Fruit fly (Drosophila melanogaster) whole organism, embryonic: ENCODE results near the gene CG33796.
A peak's percentile ranks its signal among the peaks of the same experiment; 100 is the strongest.

Experiments used
- Awh ChIP-seq: fragments of 200-800 bp; sonication (Bioruptor generic); IDR thresholded peaks from 2 replicates; pipeline ENCODE4, ENCODE4 v1.3.6; 2022; ENCODE audit warnings: missing biosample characterization, missing genetic modification characterization
- Blimp-1 ChIP-seq: fragments of 200-800 bp; sonication (Bioruptor generic); optimal IDR thresholded peaks from 3 replicates; lab custom pipeline; 2018; ENCODE audit warnings: missing biosample characterization, missing genetic modification characterization, mild to moderate bottlenecking, moderate library complexity, missing genetic modification reagents
- Bteb2 ChIP-seq: fragments of 200-800 bp; sonication (Bioruptor generic); optimal IDR thresholded peaks from 2 replicates; lab custom pipeline; 2016; ENCODE audit warnings: missing biosample characterization, missing genetic modification characterization
- CG1024 ChIP-seq: fragments of 200-800 bp; sonication (Bioruptor generic); IDR thresholded peaks from 2 replicates; pipeline ENCODE4 v1.3.6; 2022; ENCODE audit warnings: missing biosample characterization, missing genetic modification characterization
- CG10543 ChIP-seq: fragments of 200-800 bp; sonication (Bioruptor generic); optimal IDR thresholded peaks from 3 replicates; lab custom pipeline; 2017; ENCODE audit warnings: missing biosample characterization, mild to moderate bottlenecking, missing genetic modification characterization, moderate library complexity
- CG11695 ChIP-seq: fragments of 200-800 bp; sonication (Bioruptor generic); IDR thresholded peaks from 3 replicates; pipeline ENCODE4 v1.3.6; 2022; ENCODE audit warnings: missing biosample characterization, missing genetic modification characterization
- CG12104 ChIP-seq: fragments of 200-800 bp; sonication (Bioruptor generic); optimal IDR thresholded peaks from 3 replicates; lab custom pipeline; 2016; ENCODE audit warnings: missing biosample characterization, missing genetic modification characterization
- CG12744 ChIP-seq: fragments of 200-800 bp; sonication (Bioruptor generic); optimal IDR thresholded peaks from 2 replicates; lab custom pipeline; 2016; ENCODE audit warnings: missing biosample characterization, missing genetic modification characterization
- CG12769 ChIP-seq: fragments of 200-800 bp; sonication (Bioruptor generic); optimal IDR thresholded peaks from 2 replicates; lab custom pipeline; 2019; ENCODE audit warnings: missing biosample characterization, mild to moderate bottlenecking, missing genetic modification characterization, moderate library complexity
- CG12942 ChIP-seq: fragments of 200-800 bp; sonication (Bioruptor generic); optimal IDR thresholded peaks from 3 replicates; lab custom pipeline; 2016; ENCODE audit warnings: missing biosample characterization, missing genetic modification characterization
- CG13894 ChIP-seq: fragments of 200-800 bp; sonication (Bioruptor generic); optimal IDR thresholded peaks from 3 replicates; lab custom pipeline; 2018; ENCODE audit warnings: missing biosample characterization, mild to moderate bottlenecking, missing genetic modification characterization, moderate library complexity
- CG14441 ChIP-seq: fragments of 200-800 bp; sonication (Bioruptor generic); IDR thresholded peaks from 2 replicates; pipeline ENCODE4 v1.3.6; 2022; ENCODE audit warnings: missing biosample characterization, missing genetic modification characterization
- CG15514 ChIP-seq: fragments of 200-800 bp; sonication (Bioruptor generic); optimal IDR thresholded peaks from 3 replicates; lab custom pipeline; 2017; ENCODE audit warnings: missing biosample characterization, missing genetic modification characterization, mild to moderate bottlenecking, moderate library complexity, missing genetic modification reagents
- CG2116 ChIP-seq: fragments of 200-800 bp; sonication (Bioruptor generic); optimal IDR thresholded peaks from 3 replicates; lab custom pipeline; 2018; ENCODE audit warnings: missing biosample characterization, mild to moderate bottlenecking, missing genetic modification characterization
- CG3847 ChIP-seq: fragments of 200-800 bp; sonication (Bioruptor generic); IDR thresholded peaks from 2 replicates; pipeline ENCODE4 v1.3.6; 2022; ENCODE audit warnings: missing biosample characterization, missing genetic modification characterization
- CG4360 ChIP-seq: fragments of 200-800 bp; sonication (Bioruptor generic); IDR thresholded peaks from 2 replicates; pipeline ENCODE4 v1.3.6; 2022; ENCODE audit warnings: missing biosample characterization, missing genetic modification characterization
- CG4854 ChIP-seq: fragments of 200-800 bp; sonication (Bioruptor generic); optimal IDR thresholded peaks from 2 replicates; lab custom pipeline; 2016; ENCODE audit warnings: missing biosample characterization, missing genetic modification characterization, inconsistent platforms
- CG6175 ChIP-seq: fragments of 200-800 bp; sonication (Bioruptor generic); IDR thresholded peaks from 3 replicates; pipeline ENCODE4 v1.3.6; 2022; ENCODE audit warnings: missing biosample characterization, missing genetic modification characterization
- CG8281 ChIP-seq: fragments of 200-800 bp; sonication (Bioruptor generic); optimal IDR thresholded peaks from 2 replicates; lab custom pipeline; 2018; ENCODE audit warnings: missing biosample characterization, mild to moderate bottlenecking, missing genetic modification characterization, moderate library complexity
- CG8290 ChIP-seq, 3 experiments: fragments of 200-800 bp; sonication (Bioruptor generic); optimal IDR thresholded peaks; 2 replicates each; lab custom pipeline; 2016 to 2019; ENCODE audit warnings: missing biosample characterization in 3 of 3, missing genetic modification characterization in 3 of 3, mild to moderate bottlenecking in 2 of 3, moderate library complexity in 1 of 3
- CG9215 ChIP-seq: fragments of 200-800 bp; sonication (Bioruptor generic); IDR thresholded peaks from 2 replicates; pipeline ENCODE4 v1.3.6; 2022; ENCODE audit warnings: missing biosample characterization, missing genetic modification characterization
- CTCF ChIP-seq: fragments of 200-800 bp; sonication (Bioruptor generic); optimal IDR thresholded peaks from 2 replicates; lab custom pipeline; 2017; ENCODE audit warnings: missing biosample characterization, mild to moderate bottlenecking, missing genetic modification characterization, moderate library complexity
- CrebB ChIP-seq: fragments of 200-800 bp; sonication (Bioruptor generic); optimal IDR thresholded peaks from 3 replicates; lab custom pipeline; 2018; ENCODE audit warnings: missing biosample characterization, mild to moderate bottlenecking, missing genetic modification characterization
- Dp ChIP-seq: fragments of 200-800 bp; sonication (Bioruptor generic); optimal IDR thresholded peaks from 2 replicates; lab custom pipeline; 2018; ENCODE audit warnings: missing biosample characterization, mild to moderate bottlenecking, missing genetic modification characterization, moderate library complexity
- Drgx ChIP-seq: fragments of 200-800 bp; sonication (Bioruptor generic); IDR thresholded peaks from 2 replicates; pipeline ENCODE4 v1.3.6; 2022; ENCODE audit warnings: missing biosample characterization, missing genetic modification characterization
- E2f2 ChIP-seq: fragments of 200-800 bp; sonication (Bioruptor generic); IDR thresholded peaks from 2 replicates; pipeline ENCODE4 v1.3.6; 2022; ENCODE audit warnings: missing biosample characterization, missing genetic modification characterization
- GATAe ChIP-seq: fragments of 200-800 bp; sonication (Bioruptor generic); conservative IDR thresholded peaks from 2 replicates; pipeline ENCODE4 v1.3.6; 2022; ENCODE audit warnings: missing biosample characterization, missing genetic modification characterization
- MBD-R2 ChIP-seq: fragments of 200-800 bp; sonication (Bioruptor generic); IDR thresholded peaks from 2 replicates; pipeline ENCODE4 v1.3.6; 2022; ENCODE audit warnings: missing biosample characterization, missing genetic modification characterization
- Med ChIP-seq: fragments of 200-800 bp; sonication (Bioruptor generic); peaks from one replicate; lab custom pipeline; 2016; ENCODE audit warnings: missing biosample characterization, missing genetic modification characterization, mild to moderate bottlenecking, inconsistent platforms, moderate library complexity
- NFAT ChIP-seq: fragments of 200-800 bp; sonication (Bioruptor generic); IDR thresholded peaks from 2 replicates; pipeline ENCODE4 v1.3.6; 2022; ENCODE audit warnings: missing biosample characterization, missing genetic modification characterization
- chinmo ChIP-seq: fragments of 200-800 bp; sonication (Bioruptor generic); IDR thresholded peaks from 4 replicates; pipeline ENCODE4 v1.3.6; 2022; ENCODE audit warnings: missing biosample characterization, missing genetic modification characterization; ENCODE audit not compliant: partially characterized antibody
- crol ChIP-seq: fragments of 200-800 bp; sonication (Bioruptor generic); IDR thresholded peaks from 2 replicates; pipeline ENCODE4 v1.3.6; 2022; ENCODE audit warnings: missing biosample characterization, missing genetic modification characterization
- cwo ChIP-seq: fragments of 200-800 bp; sonication (Bioruptor generic); optimal IDR thresholded peaks from 3 replicates; lab custom pipeline; 2017; ENCODE audit warnings: missing biosample characterization, missing genetic modification characterization, mild to moderate bottlenecking, moderate library complexity, missing genetic modification reagents
- dati ChIP-seq: fragments of 200-800 bp; sonication (Bioruptor generic); IDR thresholded peaks from 2 replicates; pipeline ENCODE4 v1.3.6; 2022; ENCODE audit warnings: missing biosample characterization, missing genetic modification characterization
- dysf ChIP-seq: fragments of 200-800 bp; sonication (Bioruptor generic); IDR thresholded peaks from 3 replicates; pipeline ENCODE4 v1.3.6; 2022; ENCODE audit warnings: missing biosample characterization, missing genetic modification characterization
- ems ChIP-seq: fragments of 200-800 bp; sonication (Bioruptor generic); optimal IDR thresholded peaks from 3 replicates; lab custom pipeline; 2016; ENCODE audit warnings: missing biosample characterization, missing genetic modification characterization
- exex ChIP-seq: fragments of 200-800 bp; sonication (Bioruptor generic); optimal IDR thresholded peaks from 4 replicates; lab custom pipeline; 2018; ENCODE audit warnings: missing biosample characterization, mild to moderate bottlenecking, missing genetic modification characterization, moderate library complexity
- ftz-f1 ChIP-seq: fragments of 200-800 bp; sonication (Bioruptor generic); optimal IDR thresholded peaks from 2 replicates; lab custom pipeline; 2016; ENCODE audit warnings: missing biosample characterization, missing genetic modification characterization
- ham ChIP-seq: fragments of 200-800 bp; sonication (Bioruptor generic); IDR thresholded peaks from 2 replicates; pipeline ENCODE4 v1.3.6; 2022; ENCODE audit warnings: missing biosample characterization, missing genetic modification characterization
- lab ChIP-seq: fragments of 200-800 bp; sonication (Bioruptor generic); optimal IDR thresholded peaks from 3 replicates; lab custom pipeline; 2017; ENCODE audit warnings: missing biosample characterization, missing genetic modification characterization, mild to moderate bottlenecking, moderate library complexity, missing genetic modification reagents
- mirr ChIP-seq: fragments of 200-800 bp; sonication (Bioruptor generic); optimal IDR thresholded peaks from 3 replicates; lab custom pipeline; 2018; ENCODE audit warnings: missing biosample characterization, mild to moderate bottlenecking, missing genetic modification characterization
- rib ChIP-seq: fragments of 200-800 bp; sonication (Bioruptor generic); IDR thresholded peaks from 2 replicates; pipeline ENCODE4 v1.3.6; 2022; ENCODE audit warnings: missing biosample characterization, missing genetic modification characterization
- sd ChIP-seq: fragments of 200-800 bp; sonication (Bioruptor generic); optimal IDR thresholded peaks from 3 replicates; lab custom pipeline; 2018; ENCODE audit warnings: missing biosample characterization, mild to moderate bottlenecking, missing genetic modification characterization, moderate library complexity
- shn ChIP-seq: fragments of 200-800 bp; sonication (Bioruptor generic); optimal IDR thresholded peaks from 3 replicates; lab custom pipeline; 2016; ENCODE audit warnings: missing biosample characterization, missing genetic modification characterization
- sug ChIP-seq: fragments of 200-800 bp; optimal IDR thresholded peaks from 2 replicates; lab custom pipeline; 2019; ENCODE audit warnings: missing biosample characterization, mild to moderate bottlenecking, missing genetic modification characterization, moderate library complexity
- vvl ChIP-seq: fragments of 200-800 bp; sonication (Bioruptor generic); IDR thresholded peaks from 2 replicates; pipeline ENCODE4 v1.3.6; 2022; ENCODE audit warnings: missing biosample characterization, missing genetic modification characterization

Gene CG33796

dm6 chr3L:16156788-16157208 lies 13.1 kb downstream of the CG33796 start:
- TF ChIP-seq Dp (GFP tag; lab: Kevin White, UChicago): no peak
- TF ChIP-seq CG9215 (GFP tag; lab: Robert Waterston, UW): no peak
- no peak for TF ChIP-seq CG1024 (GFP tag; lab: Robert Waterston, UW)
- TF ChIP-seq CTCF (GFP tag; lab: Kevin White, UChicago): no peak
- no peak for TF ChIP-seq dysf (GFP tag; lab: Robert Waterston, UW)
- TF ChIP-seq ham (GFP tag; lab: Robert Waterston, UW): no peak
- peak; percentile 87 for TF ChIP-seq vvl
- TF ChIP-seq CG4360 (GFP tag; lab: Robert Waterston, UW): 0 out of 2 replicates have a peak, but pooled peaks have one; percentile 23
- peak; percentile 79 for TF ChIP-seq rib (GFP tag; lab: Robert Waterston, UW)
- no peak for TF ChIP-seq CG2116
- peak; percentile 76 for TF ChIP-seq mirr (GFP tag; lab: Kevin White, UChicago)
- no peak for TF ChIP-seq Blimp-1 (GFP tag; lab: Kevin White, UChicago)
- no peak for TF ChIP-seq Awh (GFP tag; lab: Robert Waterston, UW)
- TF ChIP-seq GATAe (GFP tag; lab: Robert Waterston, UW): peak; percentile 60; the same call in 1 of the 2 replicates
- 0 out of 2 replicates have a peak, but pooled peaks have one; percentile 17 for TF ChIP-seq E2f2 (GFP tag; lab: Robert Waterston, UW)
- no peak for TF ChIP-seq CG3847 (GFP tag; lab: Robert Waterston, UW)
- TF ChIP-seq shn (GFP tag; lab: Kevin White, UChicago): no peak
- TF ChIP-seq CG12942 (GFP tag; lab: Kevin White, UChicago): no peak
- TF ChIP-seq lab (GFP tag; lab: Kevin White, UChicago): peak; percentile 63
- TF ChIP-seq chinmo: 0 out of 4 replicates have a peak, but pooled peaks have one; percentile 44
- no peak for TF ChIP-seq CG12744 (GFP tag; lab: Kevin White, UChicago)
- TF ChIP-seq CG14441 (GFP tag; lab: Robert Waterston, UW): peak; percentile 39; the same call in 1 of the 2 replicates
- no peak for TF ChIP-seq CG11695
- peak; percentile 77 for TF ChIP-seq CG6175 (GFP tag; lab: Robert Waterston, UW)
- TF ChIP-seq cwo (GFP tag; lab: Kevin White, UChicago): peak; percentile 99
- TF ChIP-seq MBD-R2 (GFP tag; lab: Robert Waterston, UW): 0 out of 2 replicates have a peak, but pooled peaks have one; percentile 13
- peak; percentile 74 for TF ChIP-seq NFAT (GFP tag; lab: Robert Waterston, UW)
- TF ChIP-seq CG10543 (GFP tag; lab: Kevin White, UChicago): peak; percentile 46
- peak; percentile 93 for TF ChIP-seq Med (GFP tag; lab: Kevin White, UChicago)
- TF ChIP-seq ems: no peak
- no peak for TF ChIP-seq CG8290 (GFP tag; optimal IDR thresholded peaks at IDR 0.05; lab: Kevin White, UChicago)
- TF ChIP-seq CG8290 (tag; optimal IDR thresholded peaks at IDR 0.05; lab: Kevin White, UChicago): peak in 1 of 2 experiments; percentile 26
- peak; percentile 31; the same call in 1 of the 2 replicates for TF ChIP-seq Drgx
- no peak for TF ChIP-seq CG4854 (GFP tag; lab: Kevin White, UChicago)
- TF ChIP-seq CG13894 (tag; lab: Kevin White, UChicago): peak; percentile 35
- peak; percentile 49 for TF ChIP-seq CG12769 (tag; lab: Kevin White, UChicago)
- peak; percentile 50 for TF ChIP-seq exex (tag; lab: Kevin White, UChicago)
- peak; percentile 97 for TF ChIP-seq crol (GFP tag; lab: Robert Waterston, UW)
- peak; percentile 77 for TF ChIP-seq sd
- peak; percentile 58 for TF ChIP-seq ftz-f1
- no peak for TF ChIP-seq CrebB (tag; lab: Kevin White, UChicago)
- TF ChIP-seq sug (tag; lab: Kevin White, UChicago): peak; percentile 57
- no peak for TF ChIP-seq Bteb2 (GFP tag; lab: Kevin White, UChicago)
- TF ChIP-seq CG8281 (tag; lab: Kevin White, UChicago): no peak
- TF ChIP-seq CG12104: no peak
- peak; percentile 9 for TF ChIP-seq CG15514 (GFP tag; lab: Kevin White, UChicago)
- no peak for TF ChIP-seq dati (GFP tag; lab: Robert Waterston, UW)
